Fruit fly (Drosophila melanogaster) whole organism, prepupa: Measurements from ENCODE around the gene CG15019.

ENCODE experiments used
- Blimp-1 ChIP-seq: fragments of 200-800 bp; sonication (Bioruptor generic); optimal IDR thresholded peaks from 3 replicates; lab custom pipeline; 2017; ENCODE audit warnings: missing biosample characterization, missing genetic modification characterization, mild to moderate bottlenecking, moderate library complexity, missing genetic modification reagents
- CG15336 ChIP-seq: fragments of 200-800 bp; sonication (Bioruptor generic); IDR thresholded peaks from 2 replicates; pipeline ENCODE4 v1.3.6; 2022; ENCODE audit warnings: missing biosample characterization, missing genetic modification characterization
- CG1621 ChIP-seq: fragments of 200-800 bp; sonication (Bioruptor generic); optimal IDR thresholded peaks from 3 replicates; lab custom pipeline; 2018; ENCODE audit warnings: missing biosample characterization, mild to moderate bottlenecking, missing genetic modification characterization
- CG31627 ChIP-seq: fragments of 200-800 bp; sonication (Bioruptor generic); optimal IDR thresholded peaks from 3 replicates; lab custom pipeline; 2016; ENCODE audit warnings: missing biosample characterization, missing genetic modification characterization
- CG32006 ChIP-seq: fragments of 200-800 bp; sonication (Bioruptor generic); optimal IDR thresholded peaks from 3 replicates; lab custom pipeline; 2017; ENCODE audit warnings: missing biosample characterization, mild to moderate bottlenecking, missing genetic modification characterization
- CG34406 ChIP-seq: fragments of 200-800 bp; sonication (Bioruptor generic); optimal IDR thresholded peaks from 3 replicates; lab custom pipeline; 2016; ENCODE audit warnings: missing biosample characterization, missing genetic modification characterization
- CG4318 ChIP-seq: fragments of 200-800 bp; sonication (Bioruptor generic); optimal IDR thresholded peaks from 3 replicates; lab custom pipeline; 2017; ENCODE audit warnings: missing biosample characterization, mild to moderate bottlenecking, missing genetic modification characterization
- CG6792 ChIP-seq: fragments of 200-800 bp; sonication (Bioruptor generic); optimal IDR thresholded peaks from 3 replicates; lab custom pipeline; 2016; ENCODE audit warnings: missing biosample characterization, missing genetic modification characterization
- CG6854 ChIP-seq: fragments of 200-800 bp; sonication (Bioruptor generic); optimal IDR thresholded peaks from 2 replicates; lab custom pipeline; 2017; ENCODE audit warnings: missing biosample characterization, mild to moderate bottlenecking, missing genetic modification characterization
- CG8632 ChIP-seq: fragments of 200-800 bp; sonication (Bioruptor generic); optimal IDR thresholded peaks from 3 replicates; lab custom pipeline; 2016; ENCODE audit warnings: missing biosample characterization, missing genetic modification characterization
- Eip78C ChIP-seq: fragments of 200-800 bp; sonication (Bioruptor generic); peaks from one replicate; lab custom pipeline; 2016; ENCODE audit warnings: missing biosample characterization, missing genetic modification characterization
- Ets96B ChIP-seq: fragments of 200-800 bp; optimal IDR thresholded peaks from 2 replicates; lab custom pipeline; 2019; ENCODE audit warnings: missing biosample characterization, mild to moderate bottlenecking, missing genetic modification characterization, moderate library complexity
- Gug ChIP-seq: fragments of 200-800 bp; sonication (Bioruptor generic); IDR thresholded peaks from 2 replicates; pipeline ENCODE4 v1.3.6; 2022; ENCODE audit warnings: missing biosample characterization, missing genetic modification characterization
- Hr38 ChIP-seq: sonication (Bioruptor generic); optimal IDR thresholded peaks from 2 replicates; lab custom pipeline; 2016; ENCODE audit warnings: missing biosample characterization, missing genetic modification characterization
- Hr39 ChIP-seq: fragments of 200-800 bp; sonication (Bioruptor generic); optimal IDR thresholded peaks from 2 replicates; lab custom pipeline; 2016; ENCODE audit warnings: missing biosample characterization, missing genetic modification characterization
- Hr4 ChIP-seq: fragments of 200-800 bp; sonication (Bioruptor generic); optimal IDR thresholded peaks from 3 replicates; lab custom pipeline; 2016; ENCODE audit warnings: missing biosample characterization, missing genetic modification characterization
- Lpt ChIP-seq: fragments of 200-800 bp; sonication (Bioruptor generic); optimal IDR thresholded peaks from 3 replicates; lab custom pipeline; 2016; ENCODE audit warnings: missing biosample characterization, missing genetic modification characterization
- Smox ChIP-seq: fragments of 200-800 bp; sonication (Bioruptor generic); optimal IDR thresholded peaks from 3 replicates; lab custom pipeline; 2016; ENCODE audit warnings: missing biosample characterization, missing genetic modification characterization
- achi ChIP-seq: fragments of 200-800 bp; sonication (Bioruptor generic); optimal IDR thresholded peaks from 3 replicates; lab custom pipeline; 2016; ENCODE audit warnings: missing biosample characterization, missing genetic modification characterization
- acj6 ChIP-seq: fragments of 200-800 bp; sonication (Bioruptor generic); optimal IDR thresholded peaks from 3 replicates; lab custom pipeline; 2016; ENCODE audit warnings: missing biosample characterization, missing genetic modification characterization
- cyc ChIP-seq: fragments of 200-800 bp; sonication (Bioruptor generic); optimal IDR thresholded peaks from 3 replicates; lab custom pipeline; 2016; ENCODE audit warnings: missing biosample characterization, missing genetic modification characterization
- dsx ChIP-seq: fragments of 200-800 bp; optimal IDR thresholded peaks from 3 replicates; lab custom pipeline; 2019; ENCODE audit warnings: missing biosample characterization, mild to moderate bottlenecking, missing genetic modification characterization, moderate library complexity; ENCODE audit not compliant: poor library complexity, severe bottlenecking
- eg ChIP-seq: fragments of 200-800 bp; sonication (Bioruptor generic); IDR thresholded peaks from 3 replicates; pipeline ENCODE4 v1.3.6; 2022; ENCODE audit warnings: missing biosample characterization, missing genetic modification characterization
- esn ChIP-seq: fragments of 200-800 bp; sonication (Bioruptor generic); optimal IDR thresholded peaks from 2 replicates; lab custom pipeline; 2016; ENCODE audit warnings: missing biosample characterization, mild to moderate bottlenecking, missing genetic modification characterization, moderate library complexity
- fd59A ChIP-seq: fragments of 200-800 bp; sonication (Bioruptor generic); optimal IDR thresholded peaks from 2 replicates; lab custom pipeline; 2017; ENCODE audit warnings: missing biosample characterization, mild to moderate bottlenecking, missing genetic modification characterization, missing genetic modification reagents
- fd85E ChIP-seq: fragments of 200-800 bp; sonication (Bioruptor generic); optimal IDR thresholded peaks from 3 replicates; lab custom pipeline; 2016; ENCODE audit warnings: missing biosample characterization, missing genetic modification characterization
- lz ChIP-seq: fragments of 200-800 bp; sonication (Bioruptor generic); optimal IDR thresholded peaks from 3 replicates; lab custom pipeline; 2016; ENCODE audit warnings: missing biosample characterization, missing genetic modification characterization
- net ChIP-seq: fragments of 200-800 bp; sonication (Bioruptor generic); optimal IDR thresholded peaks from 3 replicates; lab custom pipeline; 2016; ENCODE audit warnings: missing biosample characterization, missing genetic modification characterization
- spab ChIP-seq: fragments of 200-800 bp; sonication (Bioruptor generic); optimal IDR thresholded peaks from 2 replicates; lab custom pipeline; 2017; ENCODE audit warnings: missing biosample characterization, mild to moderate bottlenecking, missing genetic modification characterization, missing genetic modification reagents
- svp ChIP-seq: fragments of 200-800 bp; sonication (Bioruptor generic); peaks from one replicate; lab custom pipeline; 2016; ENCODE audit warnings: missing biosample characterization, missing genetic modification characterization
- topi ChIP-seq: fragments of 200-800 bp; sonication (Bioruptor generic); optimal IDR thresholded peaks from 3 replicates; lab custom pipeline; 2016; ENCODE audit warnings: missing biosample characterization, missing genetic modification characterization
- vri ChIP-seq: fragments of 200-800 bp; sonication (Bioruptor generic); optimal IDR thresholded peaks from 3 replicates; lab custom pipeline; 2016; ENCODE audit warnings: missing biosample characterization, mild to moderate bottlenecking, missing genetic modification characterization

The CG15019 gene

dm6 chr3L:4405922-4406321 is at the start of gene CG15019:
TSS of gene CG15019 (minus strand) at chr3L:4406059.
- TF ChIP-seq fd85E (GFP tag; lab: Kevin White, UChicago): no peak
- no peak for TF ChIP-seq achi (GFP tag; lab: Kevin White, UChicago)
- TF ChIP-seq CG15336 (GFP tag; lab: Robert Waterston, UW): no peak
- no peak for TF ChIP-seq Smox (GFP tag; lab: Kevin White, UChicago)
- TF ChIP-seq Hr39: no peak
- no peak for TF ChIP-seq CG6854
- TF ChIP-seq topi (GFP tag; lab: Kevin White, UChicago): no peak
- no peak for TF ChIP-seq CG34406 (GFP tag; lab: Kevin White, UChicago)
- no peak for TF ChIP-seq net (GFP tag; lab: Kevin White, UChicago)
- TF ChIP-seq esn (GFP tag; lab: Kevin White, UChicago): no peak
- no peak for TF ChIP-seq spab (GFP tag; lab: Kevin White, UChicago)
- no peak for TF ChIP-seq CG4318 (GFP tag; lab: Kevin White, UChicago)
- TF ChIP-seq CG1621 (tag; lab: Kevin White, UChicago): no peak
- no peak for TF ChIP-seq svp
- TF ChIP-seq Hr38 (GFP tag; lab: Kevin White, UChicago): no peak
- TF ChIP-seq, all 60 proteins: peak for 0

dm6 chr3L:4447229-4447628 is 41.4 kb upstream of the CG15019 start:
- TF ChIP-seq CG31627 (GFP tag; lab: Kevin White, UChicago) (no peak), CG8632 (no peak), lz (GFP tag; lab: Kevin White, UChicago) (no peak), Hr39 (no peak), Ets96B (tag; lab: Kevin White, UChicago) (no peak)

DNA sequence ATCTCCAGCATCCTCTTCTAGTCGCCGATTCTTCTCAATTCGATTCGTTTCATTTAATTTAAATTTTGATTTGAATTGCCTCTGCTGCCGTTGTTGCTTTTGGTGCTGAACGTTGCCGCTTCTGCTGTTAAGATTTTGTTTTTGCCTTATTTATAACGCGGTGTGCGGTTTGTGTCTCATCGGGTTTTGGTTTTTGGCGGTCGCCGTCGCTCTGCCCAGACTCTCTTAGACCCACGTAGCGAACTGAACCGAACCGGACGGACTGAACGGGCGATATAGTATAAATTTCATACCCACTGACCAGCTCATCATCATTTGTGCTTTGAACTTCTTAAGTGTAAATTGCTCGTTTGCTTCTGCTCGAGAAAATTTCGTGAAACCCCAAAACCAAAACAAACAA is 40.4 kb upstream of the CG15019 start, which contains the start of gene CG12607:
CG12607 (plus strand) TSS at position 301 of the 400 bp plus-strand sequence.
- TF ChIP-seq fd59A (GFP tag; lab: Kevin White, UChicago) (no peak), Hr4 (GFP tag; lab: Kevin White, UChicago) (no peak), fd85E (GFP tag; lab: Kevin White, UChicago) (no peak), acj6 (GFP tag; lab: Kevin White, UChicago) (no peak), CG32006 (GFP tag; lab: Kevin White, UChicago) (no peak), CG4318 (GFP tag; lab: Kevin White, UChicago) (no peak), dsx (GFP tag; lab: Kevin White, UChicago) (no peak)

dm6 chr3L:4445824-4446223 is 40.0 kb upstream of the CG15019 start:
- peak; percentile 6 for TF ChIP-seq Eip78C (GFP tag; lab: Kevin White, UChicago)
- TF ChIP-seq vri (GFP tag; lab: Kevin White, UChicago): no peak
- no peak for TF ChIP-seq Blimp-1 (GFP tag; lab: Kevin White, UChicago)

dm6 chr3L:4442168-4442567 is 36.3 kb upstream of the CG15019 start:
- TF ChIP-seq acj6 (GFP tag; lab: Kevin White, UChicago) (no peak), Gug (no peak), cyc (GFP tag; lab: Kevin White, UChicago) (no peak), Hr4 (GFP tag; lab: Kevin White, UChicago) (no peak), lz (GFP tag; lab: Kevin White, UChicago) (no peak)

dm6 chr3L:4440153-4440552 is 34.3 kb upstream of the CG15019 start:
- no peak for TF ChIP-seq vri (GFP tag; lab: Kevin White, UChicago)
- TF ChIP-seq CG6792 (GFP tag; lab: Kevin White, UChicago): no peak
- TF ChIP-seq eg (GFP tag; lab: Robert Waterston, UW): no peak
- no peak for TF ChIP-seq Lpt (GFP tag; lab: Kevin White, UChicago)
- TF ChIP-seq spab (GFP tag; lab: Kevin White, UChicago): no peak
